Worm (Caenorhabditis elegans) whole organism, young adult: ENCODE results near the gene scl-13.

ENCODE experiments used
- F39B2.1 ChIP-seq: fragments of 200-800 bp; sonication (Bioruptor generic); IDR thresholded peaks from 2 replicates; pipeline ENCODE4 v1.3.6; 2022; ENCODE audit warnings: missing genetic modification reagents, missing genetic modification characterization, missing compliant biosample characterization
- atf-7 ChIP-seq: sonication (generic microtip); optimal IDR thresholded peaks from 2 replicates; lab custom pipeline; 2017; ENCODE audit warnings: mild to moderate bottlenecking, missing genetic modification characterization, missing compliant biosample characterization
- dpff-1 ChIP-seq: sonication (generic microtip); optimal IDR thresholded peaks from 2 replicates; lab custom pipeline; 2017; ENCODE audit warnings: mild to moderate bottlenecking, missing genetic modification characterization, missing compliant biosample characterization
- egrh-3 ChIP-seq: fragments of 200-800 bp; sonication (Bioruptor generic); IDR thresholded peaks from 2 replicates; pipeline ENCODE4 v1.3.6; 2022; ENCODE audit warnings: missing genetic modification reagents, missing genetic modification characterization, missing compliant biosample characterization
- nhr-27 ChIP-seq: fragments of 200-800 bp; sonication (Bioruptor generic); optimal IDR thresholded peaks from 2 replicates; lab custom pipeline; 2018; ENCODE audit warnings: mild to moderate bottlenecking, missing genetic modification characterization, moderate library complexity, missing compliant biosample characterization
- sptf-2 ChIP-seq: fragments of 200-800 bp; sonication (Bioruptor generic); optimal IDR thresholded peaks from 2 replicates; lab custom pipeline; 2018; ENCODE audit warnings: mild to moderate bottlenecking, missing genetic modification characterization, missing compliant biosample characterization
- unc-62 ChIP-seq: fragments of 150-350 bp; optimal IDR thresholded peaks from 2 replicates; lab custom pipeline; 2014; ENCODE audit warnings: missing biosample characterization, missing genetic modification reagents, missing genetic modification characterization

ce11 chrV:3801787-3802417 lies 9.5 kb downstream of the scl-13 start:
- TF ChIP-seq nhr-27 (tag; lab: Kevin White, UChicago) = no peak
- no peak for TF ChIP-seq F39B2.1 (GFP tag; lab: Robert Waterston, UW)
- TF ChIP-seq dpff-1 (tag; lab: Kevin White, UChicago) = no peak
- TF ChIP-seq unc-62 (GFP tag; lab: Kevin White, UChicago) = no peak
- no peak for TF ChIP-seq atf-7 (tag; lab: Kevin White, UChicago)
- no peak for TF ChIP-seq egrh-3 (GFP tag; lab: Robert Waterston, UW)
- no peak for TF ChIP-seq sptf-2 (GFP tag; lab: Kevin White, UChicago)
